Worm (Caenorhabditis elegans) whole organism, young adult: ENCODE measurements around the gene fbxa-29.

Experiments used
- F49E8.2 ChIP-seq: sonication (generic microtip); optimal IDR thresholded peaks from 3 replicates; lab custom pipeline; 2017; ENCODE audit warnings: missing genetic modification characterization, mild to moderate bottlenecking, missing compliant biosample characterization, antibody characterized with exemption, moderate library complexity; ENCODE audit not compliant: insufficient read depth
- T26A5.8 ChIP-seq: sonication (generic microtip); optimal IDR thresholded peaks from 2 replicates; lab custom pipeline; 2016; ENCODE audit warnings: missing genetic modification characterization, missing compliant biosample characterization
- ZK185.1 ChIP-seq: sonication (generic microtip); optimal IDR thresholded peaks from 2 replicates; lab custom pipeline; 2016; ENCODE audit warnings: mild to moderate bottlenecking, missing genetic modification characterization, missing compliant biosample characterization; ENCODE audit not compliant: poor library complexity, severe bottlenecking
- him-1 ChIP-seq: sonication (generic microtip); optimal IDR thresholded peaks from 2 replicates; lab custom pipeline; 2016; ENCODE audit warnings: missing genotype, missing genetic modification reagents, missing genetic modification characterization, missing compliant biosample characterization
- let-607 ChIP-seq, 2 experiments: fragments of 200-800 bp in 1 of 2; sonication (Bioruptor generic) in 1 of 2; sonication (generic microtip) in 1 of 2; optimal IDR thresholded peaks; 2 replicates each; lab custom pipeline; 2016 to 2018; ENCODE audit warnings: mild to moderate bottlenecking in 2 of 2, missing compliant biosample characterization in 2 of 2, missing genetic modification characterization in 2 of 2, moderate library complexity in 2 of 2, missing genotype in 1 of 2
- lin-35 ChIP-seq, 3 experiments: fragments of 150-350 bp in 2 of 3; sonication (generic microtip) in 1 of 3; optimal IDR thresholded peaks; 2 replicates each; lab custom pipeline; 2014 to 2018; ENCODE audit warnings: missing biosample characterization in 3 of 3, missing genetic modification characterization in 3 of 3, missing genetic modification reagents in 3 of 3
- mxl-1 ChIP-seq: sonication (generic microtip); optimal IDR thresholded peaks from 2 replicates; lab custom pipeline; 2016; ENCODE audit warnings: missing genetic modification characterization, missing compliant biosample characterization

DNA sequence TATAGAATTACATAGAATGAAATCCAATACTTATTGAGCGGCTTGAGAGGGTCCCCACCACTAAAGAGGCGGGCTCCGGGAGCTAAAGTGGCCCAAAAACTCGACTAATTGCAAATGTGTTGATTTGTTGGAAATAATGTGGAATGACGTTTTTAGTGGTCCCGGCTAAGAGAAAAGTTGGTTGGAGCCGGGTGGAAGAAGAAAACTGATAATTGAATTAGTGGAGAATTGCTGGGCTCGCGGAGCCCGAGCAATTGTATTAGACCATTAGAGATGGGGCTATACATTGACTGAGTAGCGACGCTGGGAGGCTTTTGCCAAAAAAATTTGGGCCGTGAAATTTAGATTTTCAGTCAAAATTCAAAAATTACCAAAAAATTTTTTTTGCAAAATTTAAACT lies 47.9 kb downstream of the fbxa-29 start:
- no peak for TF ChIP-seq ZK185.1 (tag; lab: Kevin White, UChicago)
- TF ChIP-seq mxl-1 (tag; lab: Kevin White, UChicago): no peak
- TF ChIP-seq let-607 (tag; optimal IDR thresholded peaks at IDR 0.05; lab: Kevin White, UChicago): no peak
- TF ChIP-seq him-1 (tag; lab: Kevin White, UChicago): no peak
- TF ChIP-seq lin-35 (GFP tag; optimal IDR thresholded peaks at IDR 0.05; lab: Kevin White, UChicago): no peak
- TF ChIP-seq F49E8.2 (tag; lab: Kevin White, UChicago): no peak
- TF ChIP-seq T26A5.8: no peak
